Fruit fly (Drosophila melanogaster) S2 (cell line): ENCODE measurements around the gene Gr89a.

ENCODE experiments used
- CG8478 ChIP-seq: fragments of >200 bp; optimal IDR thresholded peaks from 2 replicates; lab custom pipeline; 2018
- CTCF ChIP-seq, 2 experiments: fragments of >200 bp; optimal IDR thresholded peaks; 2 replicates each; lab custom pipeline; 2018

dm6 chr3R:16452954-16453587, 45.7 kb downstream of the Gr89a start:
- TF ChIP-seq CG8478 (lab: Kevin White, UChicago): no peak
- TF ChIP-seq CTCF (optimal IDR thresholded peaks at IDR 0.05; lab: Kevin White, UChicago): no peak
